Fruit fly (Drosophila melanogaster) whole organism, wandering third instar larva: ENCODE results near the gene CG13931.
A peak's percentile ranks its signal among the peaks of the same experiment; 100 is the strongest.

ENCODE experiments used
- Abd-B ChIP-seq: fragments of >200 bp; optimal IDR thresholded peaks from 2 replicates; lab custom pipeline; 2017; ENCODE audit warnings: missing biosample characterization, missing genetic modification characterization
- CG32264 ChIP-seq: fragments of 200-800 bp; sonication (Bioruptor generic); optimal IDR thresholded peaks from 2 replicates; lab custom pipeline; 2016; ENCODE audit warnings: missing biosample characterization, missing genetic modification characterization
- CG9705 ChIP-seq: fragments of 200-800 bp; sonication (Bioruptor generic); optimal IDR thresholded peaks from 2 replicates; lab custom pipeline; 2018; ENCODE audit warnings: missing biosample characterization, mild to moderate bottlenecking, missing genetic modification characterization
- CrebA ChIP-seq: fragments of 200-800 bp; sonication (Bioruptor generic); optimal IDR thresholded peaks from 2 replicates; lab custom pipeline; 2016; ENCODE audit warnings: missing biosample characterization, mild to moderate bottlenecking, missing genetic modification characterization, borderline replicate concordance
- Dfd ChIP-seq: fragments of >200 bp; optimal IDR thresholded peaks from 2 replicates; lab custom pipeline; 2017; ENCODE audit warnings: missing biosample characterization, missing genetic modification characterization
- Dif ChIP-seq: fragments of 200-275, 200-300 bp; sonication (Bioruptor generic); optimal IDR thresholded peaks from 2 replicates; lab custom pipeline; 2018; ENCODE audit warnings: missing biosample characterization, missing genetic modification characterization; ENCODE audit not compliant: partially characterized antibody
- GATAd ChIP-seq: sonication (Bioruptor generic); optimal IDR thresholded peaks from 2 replicates; lab custom pipeline; 2016; ENCODE audit warnings: missing biosample characterization, missing genetic modification characterization
- HLH106 ChIP-seq: fragments of 200-800 bp; optimal IDR thresholded peaks from 3 replicates; lab custom pipeline; 2019; ENCODE audit warnings: missing biosample characterization, mild to moderate bottlenecking, missing genetic modification characterization, moderate library complexity
- Hnf4 ChIP-seq: fragments of 200-800 bp; sonication (Bioruptor generic); optimal IDR thresholded peaks from 2 replicates; lab custom pipeline; 2016; ENCODE audit warnings: missing biosample characterization, mild to moderate bottlenecking, missing genetic modification characterization
- Hr78 ChIP-seq: fragments of >200 bp; optimal IDR thresholded peaks from 2 replicates; lab custom pipeline; 2017; ENCODE audit warnings: missing biosample characterization, missing genetic modification characterization
- Hr83 ChIP-seq: fragments of 200-300 bp; sonication (Bioruptor generic); optimal IDR thresholded peaks from 2 replicates; lab custom pipeline; 2016; ENCODE audit warnings: missing biosample characterization, mild to moderate bottlenecking, missing genetic modification characterization, moderate library complexity; ENCODE audit not compliant: poor library complexity, severe bottlenecking
- Jra ChIP-seq: sonication (Bioruptor generic); optimal IDR thresholded peaks from 2 replicates; lab custom pipeline; 2016; ENCODE audit warnings: missing biosample characterization, missing genetic modification characterization
- Mio ChIP-seq: sonication (Bioruptor generic); optimal IDR thresholded peaks from 2 replicates; lab custom pipeline; 2016; ENCODE audit warnings: missing biosample characterization, missing genetic modification characterization
- Myc ChIP-seq: fragments of >200 bp; optimal IDR thresholded peaks from 2 replicates; lab custom pipeline; 2017
- N ChIP-seq: fragments of >200 bp; optimal IDR thresholded peaks from 2 replicates; lab custom pipeline; 2018; ENCODE audit warnings: missing biosample characterization, missing external identifiers, missing genetic modification characterization
- OdsH ChIP-seq: fragments of 200-800 bp; sonication (Bioruptor generic); optimal IDR thresholded peaks from 2 replicates; lab custom pipeline; 2016; ENCODE audit warnings: missing biosample characterization, mild to moderate bottlenecking, missing genetic modification characterization
- Rel ChIP-seq, 2 experiments: fragments of 200-800 bp; sonication (Bioruptor generic) in 1 of 2; optimal IDR thresholded peaks; 2 replicates in 1 of 2; 3 replicates in 1 of 2; lab custom pipeline; 2016 to 2019; ENCODE audit warnings: mild to moderate bottlenecking in 2 of 2, missing biosample characterization in 2 of 2, missing genetic modification characterization in 2 of 2, moderate library complexity in 1 of 2
- Sp1 ChIP-seq: fragments of 200-800 bp; sonication (Bioruptor generic); optimal IDR thresholded peaks from 3 replicates; lab custom pipeline; 2019; ENCODE audit warnings: missing biosample characterization, mild to moderate bottlenecking, missing genetic modification characterization, moderate library complexity
- Vsx2 ChIP-seq: fragments of 200-300, 225-300 bp; sonication (Bioruptor generic); optimal IDR thresholded peaks from 2 replicates; lab custom pipeline; 2018; ENCODE audit warnings: missing biosample characterization, missing genetic modification characterization; ENCODE audit not compliant: partially characterized antibody
- br ChIP-seq: fragments of 200-800 bp; sonication (Bioruptor generic); optimal IDR thresholded peaks from 2 replicates; lab custom pipeline; 2016; ENCODE audit warnings: missing biosample characterization, missing genetic modification characterization
- brk ChIP-seq: fragments of 200-800 bp; sonication (Bioruptor generic); optimal IDR thresholded peaks from 2 replicates; lab custom pipeline; 2016; ENCODE audit warnings: missing biosample characterization, mild to moderate bottlenecking, missing genetic modification characterization
- dl ChIP-seq, 2 experiments: fragments of 175-275, 200-275 bp in 1 of 2; fragments of 200-275 bp in 1 of 2; sonication (Bioruptor generic); optimal IDR thresholded peaks; lab custom pipeline; 2018; ENCODE audit warnings: mild to moderate bottlenecking in 2 of 2, missing biosample characterization in 2 of 2, missing genetic modification characterization in 2 of 2, moderate library complexity in 2 of 2; ENCODE audit not compliant: partially characterized antibody in 2 of 2, insufficient read depth in 1 of 2
- dmrt93B ChIP-seq: fragments of 200-800 bp; sonication (Bioruptor generic); optimal IDR thresholded peaks from 2 replicates; lab custom pipeline; 2018; ENCODE audit warnings: missing biosample characterization, mild to moderate bottlenecking, missing genetic modification characterization
- dsf ChIP-seq: sonication (Bioruptor generic); optimal IDR thresholded peaks from 2 replicates; lab custom pipeline; 2016; ENCODE audit warnings: missing biosample characterization, missing genetic modification characterization, borderline replicate concordance
- ey ChIP-seq: fragments of 200-800 bp; sonication (Bioruptor generic); optimal IDR thresholded peaks from 2 replicates; lab custom pipeline; 2016; ENCODE audit warnings: missing biosample characterization, missing genetic modification characterization
- foxo ChIP-seq, 2 experiments: fragments of 200-800 bp; sonication (Bioruptor generic); optimal IDR thresholded peaks; 2 replicates in 1 of 2; 3 replicates in 1 of 2; lab custom pipeline; 2016 to 2017; ENCODE audit warnings: missing biosample characterization in 2 of 2, missing genetic modification characterization in 2 of 2
- fru ChIP-seq: fragments of 200-800 bp; sonication (Bioruptor generic); optimal IDR thresholded peaks from 3 replicates; lab custom pipeline; 2016; ENCODE audit warnings: missing biosample characterization, mild to moderate bottlenecking, missing genetic modification characterization
- h ChIP-seq: fragments of 200-800 bp; sonication (Bioruptor generic); optimal IDR thresholded peaks from 3 replicates; lab custom pipeline; 2016; ENCODE audit warnings: missing biosample characterization, mild to moderate bottlenecking, missing genetic modification characterization
- jim ChIP-seq: fragments of 175-275, 200-325 bp; sonication (Bioruptor generic); optimal IDR thresholded peaks from 2 replicates; lab custom pipeline; 2016; ENCODE audit warnings: missing biosample characterization, mild to moderate bottlenecking, missing genetic modification characterization
- lola ChIP-seq: fragments of >200 bp; optimal IDR thresholded peaks from 2 replicates; lab custom pipeline; 2017; ENCODE audit warnings: missing biosample characterization, missing genetic modification characterization
- pan ChIP-seq: fragments of >200 bp; optimal IDR thresholded peaks from 2 replicates; lab custom pipeline; 2017
- psq ChIP-seq: fragments of 200-800 bp; sonication (Bioruptor generic); optimal IDR thresholded peaks from 3 replicates; lab custom pipeline; 2017; ENCODE audit warnings: missing biosample characterization, mild to moderate bottlenecking, missing genetic modification characterization, moderate library complexity
- rgr ChIP-seq: fragments of 200-800 bp; sonication (Bioruptor generic); optimal IDR thresholded peaks from 3 replicates; lab custom pipeline; 2016; ENCODE audit warnings: missing biosample characterization, mild to moderate bottlenecking, missing genetic modification characterization
- sage ChIP-seq: fragments of 200-800 bp; sonication (Bioruptor generic); optimal IDR thresholded peaks from 2 replicates; lab custom pipeline; 2016; ENCODE audit warnings: missing biosample characterization, mild to moderate bottlenecking, missing genetic modification characterization
- sv ChIP-seq: fragments of 200-800 bp; sonication (Bioruptor generic); optimal IDR thresholded peaks from 3 replicates; lab custom pipeline; 2016; ENCODE audit warnings: missing biosample characterization, missing genetic modification characterization
- tai ChIP-seq: sonication (Bioruptor generic); optimal IDR thresholded peaks from 2 replicates; lab custom pipeline; 2016; ENCODE audit warnings: missing biosample characterization, missing genetic modification characterization
- usp ChIP-seq: fragments of >200 bp; optimal IDR thresholded peaks from 2 replicates; lab custom pipeline; 2017; ENCODE audit warnings: missing biosample characterization, missing genetic modification characterization
- woc ChIP-seq: sonication (Bioruptor generic); optimal IDR thresholded peaks from 2 replicates; lab custom pipeline; 2016; ENCODE audit warnings: missing biosample characterization, mild to moderate bottlenecking, missing genetic modification characterization

CG13931 gene

DNA sequence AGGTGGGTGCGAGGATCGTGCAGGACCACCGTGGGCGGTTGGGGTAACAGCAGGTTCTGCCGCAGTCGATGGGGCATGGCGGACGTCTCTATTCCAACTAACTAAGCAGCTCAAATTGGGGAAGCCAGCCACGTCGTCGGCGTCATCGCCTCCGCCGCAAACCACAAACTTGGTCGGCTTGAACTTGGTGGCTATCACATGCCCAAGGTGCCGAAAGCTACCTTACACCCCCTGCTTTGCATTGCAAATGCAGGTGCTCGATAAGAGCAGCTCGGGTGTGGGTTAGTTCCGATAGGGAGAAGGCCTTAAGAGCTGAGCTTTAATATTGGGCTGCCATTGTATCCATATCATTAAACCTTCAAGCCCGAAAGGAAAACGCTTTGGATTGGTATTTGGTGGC, 32.2 kb downstream of the CG13931 start, which contains the start of gene RabX5:
Gene RabX5 (minus strand): TSS at position 101 of the 400 bp plus-strand sequence.
- TF ChIP-seq br (GFP tag; lab: Kevin White, UChicago), result no peak
- no peak for TF ChIP-seq Hnf4 (GFP tag; lab: Kevin White, UChicago)
- no peak for TF ChIP-seq Myc (lab: Kevin White, UChicago)
- no peak for TF ChIP-seq dsf (GFP tag; lab: Kevin White, UChicago)
- no peak for TF ChIP-seq CG32264 (GFP tag; lab: Kevin White, UChicago)
- no peak for TF ChIP-seq h (GFP tag; lab: Kevin White, UChicago)
- TF ChIP-seq tai, result no peak
- TF ChIP-seq lola, result no peak
- no peak for TF ChIP-seq fru (GFP tag; lab: Kevin White, UChicago)
- no peak for TF ChIP-seq Sp1 (GFP tag; lab: Kevin White, UChicago)
- no peak for TF ChIP-seq GATAd (GFP tag; lab: Kevin White, UChicago)
- no peak for TF ChIP-seq ey (GFP tag; lab: Kevin White, UChicago)

DNA sequence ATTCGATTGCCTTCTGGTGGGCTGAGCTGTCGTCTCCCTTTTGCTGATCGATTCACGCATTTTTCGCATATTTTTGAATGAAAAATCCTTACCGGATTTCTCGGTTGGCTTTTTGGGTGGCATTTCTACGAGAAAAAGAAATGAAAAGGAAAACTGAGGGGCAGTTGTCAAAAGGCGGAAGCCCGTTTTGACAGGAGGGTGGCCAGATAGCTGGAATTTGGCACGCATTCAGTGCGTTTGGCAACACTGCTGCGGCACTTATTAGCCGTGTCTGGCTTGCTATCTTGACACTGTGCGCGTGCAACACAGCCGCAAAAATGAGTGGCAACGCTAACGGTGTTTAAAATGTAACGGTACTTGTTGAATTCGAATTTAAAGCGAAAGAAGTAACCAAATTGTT, 33.7 kb downstream of the CG13931 start, which contains the start of gene RpL23A:
Gene RpL23A (minus strand): TSS at position 151 of the 400 bp plus-strand sequence.
- peak; percentile 94 for TF ChIP-seq CG9705 (GFP tag; lab: Kevin White, UChicago)
- TF ChIP-seq brk (GFP tag; lab: Kevin White, UChicago), result no peak
- peak; percentile 97 for TF ChIP-seq Hr83 (GFP tag; lab: Kevin White, UChicago)
- TF ChIP-seq OdsH, result peak; percentile 88
- peak; percentile 81 for TF ChIP-seq ey (GFP tag; lab: Kevin White, UChicago)
- peak; percentile 89 for TF ChIP-seq fru (GFP tag; lab: Kevin White, UChicago)
- TF ChIP-seq HLH106 (tag; lab: Kevin White, UChicago), result peak; percentile 89
- TF ChIP-seq sage, result peak; percentile 6
- peak; percentile 59 for TF ChIP-seq Dif
- peak; percentile 4 to 13 for TF ChIP-seq dl (GFP tag; optimal IDR thresholded peaks at IDR 0.05; lab: Kevin White, UChicago; ENCODE audit: insufficient read depth in 1 of 2, partially characterized antibody in 2 of 2)
- peak; percentile 80 for TF ChIP-seq Mio (GFP tag; lab: Kevin White, UChicago)
- no peak for TF ChIP-seq lola
- peak; percentile 93 for TF ChIP-seq Vsx2 (GFP tag; lab: Kevin White, UChicago)
- peak in 1 of 2 experiments; percentile 91 for TF ChIP-seq foxo (GFP tag; optimal IDR thresholded peaks at IDR 0.05; lab: Kevin White, UChicago)
- TF ChIP-seq Abd-B, result no peak
- TF ChIP-seq h (GFP tag; lab: Kevin White, UChicago), result peak; percentile 92
- TF ChIP-seq usp, result no peak
- no peak for TF ChIP-seq Dfd (GFP tag; lab: Kevin White, UChicago)
- no peak for TF ChIP-seq tai
- TF ChIP-seq dsf (GFP tag; lab: Kevin White, UChicago), result peak; percentile 53
- peak; percentile 89 for TF ChIP-seq Sp1 (GFP tag; lab: Kevin White, UChicago)
- TF ChIP-seq pan (lab: Kevin White, UChicago), result no peak
- peak; percentile 64 for TF ChIP-seq jim (GFP tag; lab: Kevin White, UChicago)
- peak; percentile 93 for TF ChIP-seq br (GFP tag; lab: Kevin White, UChicago)
- TF ChIP-seq rgr, result peak; percentile 96
- no peak for TF ChIP-seq Hr78
- peak; percentile 56 for TF ChIP-seq Jra (GFP tag; lab: Kevin White, UChicago)
- no peak for TF ChIP-seq Rel (GFP tag; optimal IDR thresholded peaks at IDR 0.05; lab: Kevin White, UChicago)
- peak; percentile 70 for TF ChIP-seq Rel (tag; optimal IDR thresholded peaks at IDR 0.05; lab: Kevin White, UChicago)
- TF ChIP-seq Hnf4 (GFP tag; lab: Kevin White, UChicago), result no peak
- peak; percentile 96 for TF ChIP-seq dmrt93B (GFP tag; lab: Kevin White, UChicago)
- TF ChIP-seq woc (GFP tag; lab: Kevin White, UChicago), result peak; percentile 32
- peak; percentile 95 for TF ChIP-seq sv (GFP tag; lab: Kevin White, UChicago)
- TF ChIP-seq CrebA (GFP tag; lab: Kevin White, UChicago), result no peak
- peak; percentile 48 for TF ChIP-seq GATAd (GFP tag; lab: Kevin White, UChicago)
- TF ChIP-seq N (GFP tag; lab: Kevin White, UChicago), result no peak
- TF ChIP-seq CG32264 (GFP tag; lab: Kevin White, UChicago), result peak; percentile 77
- peak; percentile 8 for TF ChIP-seq Myc (lab: Kevin White, UChicago)
- peak; percentile 84 for TF ChIP-seq psq
- TF ChIP-seq, all 38 proteins: peak for 27
